Fruit fly (Drosophila melanogaster) whole organism, embryonic: Measurements from ENCODE around the gene CG9672.

Source experiments
- Bdp1 ChIP-seq: fragments of 200-800 bp; sonication (Bioruptor generic); optimal IDR thresholded peaks from 3 replicates; lab custom pipeline; 2016; ENCODE audit warnings: missing biosample characterization, missing genetic modification characterization
- CG11504 ChIP-seq: fragments of 200-800 bp; sonication (Bioruptor generic); optimal IDR thresholded peaks from 3 replicates; lab custom pipeline; 2019; ENCODE audit warnings: missing biosample characterization, mild to moderate bottlenecking, missing genetic modification characterization, moderate library complexity
- CG12236 ChIP-seq: fragments of 200-800 bp; sonication (Bioruptor generic); optimal IDR thresholded peaks from 2 replicates; lab custom pipeline; 2016; ENCODE audit warnings: missing biosample characterization, missing genetic modification characterization
- CG12391 ChIP-seq: fragments of 200-800 bp; sonication (Bioruptor generic); optimal IDR thresholded peaks from 3 replicates; lab custom pipeline; 2018; ENCODE audit warnings: missing biosample characterization, mild to moderate bottlenecking, missing genetic modification characterization, moderate library complexity
- CG13424 ChIP-seq: fragments of 200-800 bp; sonication (Bioruptor generic); optimal IDR thresholded peaks from 2 replicates; lab custom pipeline; 2019; ENCODE audit warnings: missing biosample characterization, mild to moderate bottlenecking, missing genetic modification characterization, moderate library complexity
- CG15011 ChIP-seq: fragments of 200-800 bp; sonication (Bioruptor generic); optimal IDR thresholded peaks from 3 replicates; lab custom pipeline; 2018; ENCODE audit warnings: missing biosample characterization, mild to moderate bottlenecking, missing genetic modification characterization
- CG15601 ChIP-seq: fragments of 200-800 bp; sonication (Bioruptor generic); optimal IDR thresholded peaks from 3 replicates; lab custom pipeline; 2019; ENCODE audit warnings: missing biosample characterization, mild to moderate bottlenecking, missing genetic modification characterization, moderate library complexity
- CG16815 ChIP-seq: fragments of 200-800 bp; sonication (Bioruptor generic); optimal IDR thresholded peaks from 3 replicates; lab custom pipeline; 2017; ENCODE audit warnings: missing biosample characterization, mild to moderate bottlenecking, missing genetic modification characterization
- CG17186 ChIP-seq: fragments of 200-800 bp; sonication (Bioruptor generic); optimal IDR thresholded peaks from 3 replicates; lab custom pipeline; 2017; ENCODE audit warnings: missing biosample characterization, missing genetic modification reagents, missing genetic modification characterization
- CG17359 ChIP-seq: fragments of 200-800 bp; sonication (Bioruptor generic); optimal IDR thresholded peaks from 3 replicates; lab custom pipeline; 2018; ENCODE audit warnings: missing biosample characterization, mild to moderate bottlenecking, missing genetic modification characterization, moderate library complexity
- CG17361 ChIP-seq: fragments of 200-800 bp; sonication (Bioruptor generic); IDR thresholded peaks from 3 replicates; pipeline ENCODE4 v1.3.6; 2022; ENCODE audit warnings: missing biosample characterization, missing genetic modification characterization
- CG17385 ChIP-seq: fragments of 200-800 bp; sonication (Bioruptor generic); optimal IDR thresholded peaks from 3 replicates; lab custom pipeline; 2018; ENCODE audit warnings: missing biosample characterization, mild to moderate bottlenecking, missing genetic modification characterization
- CG17568 ChIP-seq: fragments of 200-800 bp; sonication (Bioruptor generic); optimal IDR thresholded peaks from 2 replicates; lab custom pipeline; 2018; ENCODE audit warnings: missing biosample characterization, mild to moderate bottlenecking, missing genetic modification characterization, moderate library complexity
- CG2678 ChIP-seq: fragments of 200-800 bp; sonication (Bioruptor generic); optimal IDR thresholded peaks from 3 replicates; lab custom pipeline; 2019; ENCODE audit warnings: missing biosample characterization, mild to moderate bottlenecking, missing genetic modification characterization, moderate library complexity
- CG30403 ChIP-seq: fragments of 200-800 bp; sonication (Bioruptor generic); optimal IDR thresholded peaks from 3 replicates; lab custom pipeline; 2016; ENCODE audit warnings: missing biosample characterization, missing genetic modification characterization
- CG31441 ChIP-seq: fragments of 200-800 bp; sonication (Bioruptor generic); IDR thresholded peaks from 2 replicates; pipeline ENCODE4 v1.3.6; 2022; ENCODE audit warnings: missing biosample characterization, missing genetic modification characterization
- CG32532 ChIP-seq: fragments of 200-800 bp; sonication (Bioruptor generic); IDR thresholded peaks from 2 replicates; pipeline ENCODE4 v1.3.6; 2022; ENCODE audit warnings: missing biosample characterization, missing genetic modification characterization
- CG33557 ChIP-seq: fragments of 200-800 bp; sonication (Bioruptor generic); optimal IDR thresholded peaks from 2 replicates; lab custom pipeline; 2019; ENCODE audit warnings: missing biosample characterization, mild to moderate bottlenecking, missing genetic modification characterization, moderate library complexity
- CG42726 ChIP-seq: fragments of 200-800 bp; sonication (Bioruptor generic); IDR thresholded peaks from 2 replicates; pipeline ENCODE4 v1.3.6; 2022; ENCODE audit warnings: missing biosample characterization, missing genetic modification characterization; ENCODE audit not compliant: partially characterized antibody
- CG4730 ChIP-seq: fragments of 200-800 bp; sonication (Bioruptor generic); IDR thresholded peaks from 2 replicates; pipeline ENCODE4 v1.3.6; 2022; ENCODE audit warnings: missing biosample characterization, missing genetic modification characterization
- CG4820 ChIP-seq: fragments of 200-800 bp; sonication (Bioruptor generic); optimal IDR thresholded peaks from 3 replicates; lab custom pipeline; 2016; ENCODE audit warnings: missing biosample characterization, missing genetic modification characterization
- CG6765 ChIP-seq: fragments of 200-800 bp; sonication (Bioruptor generic); optimal IDR thresholded peaks from 3 replicates; lab custom pipeline; 2017; ENCODE audit warnings: missing biosample characterization, mild to moderate bottlenecking, missing genetic modification characterization
- CG6791 ChIP-seq: fragments of 200-800 bp; sonication (Bioruptor generic); IDR thresholded peaks from 3 replicates; pipeline ENCODE4 v1.3.6; 2022; ENCODE audit warnings: missing biosample characterization, missing genetic modification characterization; ENCODE audit not compliant: partially characterized antibody
- CG7556 ChIP-seq: fragments of 200-800 bp; sonication (Bioruptor generic); optimal IDR thresholded peaks from 2 replicates; lab custom pipeline; 2017; ENCODE audit warnings: missing biosample characterization, mild to moderate bottlenecking, missing genetic modification characterization
- Fer1 ChIP-seq: fragments of 200-800 bp; sonication (Bioruptor generic); optimal IDR thresholded peaks from 2 replicates; lab custom pipeline; 2017; ENCODE audit warnings: missing biosample characterization, mild to moderate bottlenecking, missing genetic modification characterization
- Hr51 ChIP-seq, 2 experiments: fragments of 200-800 bp; sonication (Bioruptor generic); optimal IDR thresholded peaks; 2 replicates in 1 of 2; 3 replicates in 1 of 2; lab custom pipeline; 2016 to 2018; ENCODE audit warnings: missing biosample characterization in 2 of 2, missing genetic modification characterization in 2 of 2, mild to moderate bottlenecking in 1 of 2, moderate library complexity in 1 of 2
- Meics ChIP-seq: fragments of 200-800 bp; sonication (Bioruptor generic); optimal IDR thresholded peaks from 2 replicates; lab custom pipeline; 2017; ENCODE audit warnings: missing biosample characterization, mild to moderate bottlenecking, missing genetic modification characterization
- PHDP ChIP-seq: fragments of 200-800 bp; sonication (Bioruptor generic); optimal IDR thresholded peaks from 3 replicates; lab custom pipeline; 2018; ENCODE audit warnings: missing biosample characterization, mild to moderate bottlenecking, missing genetic modification characterization, moderate library complexity
- Pdp1 ChIP-seq, 2 experiments: fragments of 200-800 bp; sonication (Bioruptor generic); optimal IDR thresholded peaks; 3 replicates each; lab custom pipeline; 2016; ENCODE audit warnings: missing biosample characterization in 2 of 2, missing genetic modification characterization in 2 of 2, mild to moderate bottlenecking in 1 of 2, moderate library complexity in 1 of 2
- Sox100B ChIP-seq: fragments of 200-800 bp; sonication (Bioruptor generic); optimal IDR thresholded peaks from 3 replicates; lab custom pipeline; 2018; ENCODE audit warnings: missing biosample characterization, mild to moderate bottlenecking, missing genetic modification characterization
- az2 ChIP-seq: fragments of 200-800 bp; sonication (Bioruptor generic); optimal IDR thresholded peaks from 3 replicates; lab custom pipeline; 2016; ENCODE audit warnings: missing biosample characterization, missing genetic modification characterization
- chinmo ChIP-seq: fragments of 200-800 bp; sonication (Bioruptor generic); IDR thresholded peaks from 4 replicates; pipeline ENCODE4 v1.3.6; 2022; ENCODE audit warnings: missing biosample characterization, missing genetic modification characterization; ENCODE audit not compliant: partially characterized antibody
- ci ChIP-seq: fragments of 200-800 bp; sonication (Bioruptor generic); IDR thresholded peaks from 3 replicates; pipeline ENCODE4 v1.3.6; 2022; ENCODE audit warnings: missing biosample characterization, missing genetic modification characterization
- dmrt99B ChIP-seq: fragments of 200-800 bp; sonication (Bioruptor generic); optimal IDR thresholded peaks from 2 replicates; lab custom pipeline; 2018; ENCODE audit warnings: missing biosample characterization, mild to moderate bottlenecking, missing genetic modification characterization, moderate library complexity
- dpn ChIP-seq, 2 experiments: fragments of 200-800 bp; sonication (Bioruptor generic); optimal IDR thresholded peaks; 3 replicates each; lab custom pipeline; 2016; ENCODE audit warnings: missing biosample characterization in 2 of 2, missing genetic modification characterization in 2 of 2
- esg ChIP-seq: fragments of 200-800 bp; sonication (Bioruptor generic); conservative IDR thresholded peaks from 2 replicates; pipeline ENCODE4 v1.3.6; 2022; ENCODE audit warnings: missing biosample characterization, missing genetic modification characterization
- ftz-f1 ChIP-seq: fragments of 200-800 bp; sonication (Bioruptor generic); optimal IDR thresholded peaks from 2 replicates; lab custom pipeline; 2016; ENCODE audit warnings: missing biosample characterization, missing genetic modification characterization
- gem ChIP-seq: fragments of 200-800 bp; sonication (Bioruptor generic); optimal IDR thresholded peaks from 2 replicates; lab custom pipeline; 2019; ENCODE audit warnings: missing biosample characterization, mild to moderate bottlenecking, missing genetic modification characterization, moderate library complexity
- grau ChIP-seq: fragments of 200-800 bp; optimal IDR thresholded peaks from 3 replicates; lab custom pipeline; 2019; ENCODE audit warnings: missing biosample characterization, mild to moderate bottlenecking, missing genetic modification characterization, moderate library complexity
- mirr ChIP-seq: fragments of 200-800 bp; sonication (Bioruptor generic); optimal IDR thresholded peaks from 3 replicates; lab custom pipeline; 2018; ENCODE audit warnings: missing biosample characterization, mild to moderate bottlenecking, missing genetic modification characterization
- odd ChIP-seq: fragments of 200-800 bp; sonication (Bioruptor generic); optimal IDR thresholded peaks from 2 replicates; lab custom pipeline; 2017; ENCODE audit warnings: missing biosample characterization, mild to moderate bottlenecking, missing genetic modification characterization
- org-1 ChIP-seq: fragments of 200-800 bp; sonication (Bioruptor generic); optimal IDR thresholded peaks from 2 replicates; lab custom pipeline; 2017; ENCODE audit warnings: missing biosample characterization, missing genetic modification characterization
- otp ChIP-seq: fragments of 200-800 bp; sonication (Bioruptor generic); IDR thresholded peaks from 3 replicates; pipeline ENCODE4, ENCODE4 v1.3.6; 2022; ENCODE audit warnings: missing biosample characterization, missing genetic modification characterization
- p53 ChIP-seq: fragments of 200-800 bp; sonication (Bioruptor generic); optimal IDR thresholded peaks from 2 replicates; lab custom pipeline; 2016; ENCODE audit warnings: missing biosample characterization, missing genetic modification characterization
- phol ChIP-seq: fragments of 200-800 bp; sonication (Bioruptor generic); optimal IDR thresholded peaks from 3 replicates; lab custom pipeline; 2018; ENCODE audit warnings: missing biosample characterization, mild to moderate bottlenecking, missing genetic modification characterization, moderate library complexity
- row ChIP-seq: fragments of 200-800 bp; sonication (Bioruptor generic); IDR thresholded peaks from 3 replicates; pipeline ENCODE4 v1.3.6; 2022; ENCODE audit warnings: missing biosample characterization, missing genetic modification characterization
- trem ChIP-seq: fragments of 200-800 bp; optimal IDR thresholded peaks from 3 replicates; lab custom pipeline; 2019; ENCODE audit warnings: missing biosample characterization, mild to moderate bottlenecking, missing genetic modification characterization, moderate library complexity

Gene CG9672

DNA sequence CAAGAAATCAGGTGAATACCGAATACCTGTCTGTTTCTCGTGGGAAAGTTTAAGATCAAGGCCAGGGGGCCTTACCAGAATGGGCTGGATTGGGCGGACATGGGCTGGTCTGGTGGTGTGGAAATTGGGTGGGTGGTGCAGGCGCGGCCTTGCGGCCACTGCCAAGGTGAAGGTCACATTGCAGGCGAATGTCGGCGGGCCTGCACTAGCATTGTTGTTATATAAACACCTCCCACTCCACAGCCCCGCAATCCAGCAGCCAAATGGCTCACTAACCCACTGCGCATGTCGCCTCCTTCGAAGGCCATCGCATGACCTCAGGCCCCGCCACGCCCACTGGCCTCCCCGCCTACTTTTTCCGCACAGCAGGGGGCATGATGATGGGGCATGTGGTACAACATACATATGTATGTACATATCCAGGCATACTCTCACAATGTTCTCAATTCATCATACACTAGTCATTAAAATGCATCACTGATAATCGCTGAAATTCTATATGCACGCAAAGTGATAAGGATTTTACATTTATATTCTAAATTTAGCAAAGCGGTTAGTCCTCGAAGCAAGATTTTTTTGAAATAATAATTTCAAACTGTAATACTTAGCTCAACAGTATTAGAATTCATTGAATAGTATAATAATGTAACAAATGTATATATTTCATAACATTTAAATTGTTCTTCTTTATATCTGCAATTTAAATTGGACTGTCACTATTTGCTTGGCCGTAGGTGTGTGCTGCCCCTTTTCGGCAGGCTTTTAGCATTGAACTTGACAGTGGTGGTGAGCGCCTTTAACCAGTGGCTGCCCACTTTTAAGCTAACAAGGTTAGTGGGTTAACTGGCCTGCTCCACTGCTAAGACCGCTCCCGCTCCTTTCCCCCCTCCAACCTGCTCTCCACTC is 9.8 kb downstream of the CG9672 start (continued):
- TF ChIP-seq dmrt99B (tag; lab: Kevin White, UChicago) (peak; percentile 30), CG32532 (GFP tag; lab: Robert Waterston, UW) (no peak), trem (tag; lab: Kevin White, UChicago) (no peak), CG2678 (tag; lab: Kevin White, UChicago) (peak; percentile 55), Hr51 (GFP tag; optimal IDR thresholded peaks at IDR 0.05; lab: Kevin White, UChicago) (peak in 1 of 2 experiments; percentile 32), CG13424 (peak; percentile 1), CG16815 (GFP tag; lab: Kevin White, UChicago) (no peak), ci (GFP tag; lab: Robert Waterston, UW) (no peak), CG17385 (peak; percentile 13), CG12391 (no peak), CG17359 (tag; lab: Kevin White, UChicago) (peak; percentile 10), Pdp1 (GFP tag; optimal IDR thresholded peaks at IDR 0.05; lab: Kevin White, UChicago) (peak in 1 of 2 experiments; percentile 57), CG12236 (no peak), CG17568 (GFP tag; lab: Kevin White, UChicago) (no peak), Fer1 (GFP tag; lab: Kevin White, UChicago) (peak; percentile 21), Bdp1 (GFP tag; lab: Kevin White, UChicago) (no peak), row (0 out of 3 replicates have a peak, but pooled peaks have one; percentile 13), PHDP (tag; lab: Kevin White, UChicago) (peak; percentile 15), grau (peak; percentile 13), CG31441 (GFP tag; lab: Robert Waterston, UW) (0 out of 2 replicates have a peak, but pooled peaks have one; percentile 12), dpn (GFP tag; optimal IDR thresholded peaks at IDR 0.05; lab: Kevin White, UChicago) (no peak), gem (tag; lab: Kevin White, UChicago) (peak; percentile 49), org-1 (GFP tag; lab: Kevin White, UChicago) (peak; percentile 8), CG17361 (GFP tag; lab: Robert Waterston, UW) (peak; percentile 48), CG42726 (no peak), esg (GFP tag; lab: Robert Waterston, UW) (no peak), CG4820 (no peak), CG7556 (GFP tag; lab: Kevin White, UChicago) (peak; percentile 50), CG15011 (GFP tag; lab: Kevin White, UChicago) (no peak), otp (GFP tag; lab: Robert Waterston, UW) (no peak), CG6765 (no peak), p53 (GFP tag; lab: Kevin White, UChicago) (no peak), ftz-f1 (peak; percentile 52), CG33557 (GFP tag; lab: Kevin White, UChicago) (no peak), CG4730 (GFP tag; lab: Robert Waterston, UW) (peak; percentile 23; the same call in 1 of the 2 replicates), CG6791 (0 out of 3 replicates have a peak, but pooled peaks have one; percentile 27), odd (no peak), phol (peak; percentile 2), CG17186 (GFP tag; lab: Kevin White, UChicago) (no peak), CG11504 (tag; lab: Kevin White, UChicago) (peak; percentile 55), Sox100B (GFP tag; lab: Kevin White, UChicago) (peak; percentile 12), chinmo (GFP tag; lab: Robert Waterston, UW) (0 out of 4 replicates have a peak, but pooled peaks have one; percentile 51), mirr (GFP tag; lab: Kevin White, UChicago) (no peak), CG30403 (GFP tag; lab: Kevin White, UChicago) (peak; percentile 7), CG15601 (tag; lab: Kevin White, UChicago) (no peak), az2 (GFP tag; lab: Kevin White, UChicago) (no peak), Meics (GFP tag; lab: Kevin White, UChicago) (peak; percentile 40)
